Worm (Caenorhabditis elegans) whole organism, L4 larva: ENCODE results near the gene C43H6.4.

Experiments
- F37D6.2 ChIP-seq: sonication (generic microtip); optimal IDR thresholded peaks from 2 replicates; lab custom pipeline; 2016; ENCODE audit warnings: mild to moderate bottlenecking, missing genetic modification characterization, missing compliant biosample characterization
- F49E8.2 ChIP-seq: sonication (generic microtip); optimal IDR thresholded peaks from 2 replicates; lab custom pipeline; 2016; ENCODE audit warnings: missing compliant biosample characterization, mild to moderate bottlenecking, missing genetic modification characterization, borderline replicate concordance
- R02D3.7 ChIP-seq: fragments of 150-350 bp; sonication (generic microtip); optimal IDR thresholded peaks from 3 replicates; lab custom pipeline; 2014; ENCODE audit warnings: missing biosample characterization, missing genetic modification characterization
- ZK337.2 ChIP-seq: fragments of 200-800 bp; sonication (Bioruptor generic); IDR thresholded peaks from 2 replicates; pipeline ENCODE4 v1.3.6; 2022; ENCODE audit warnings: missing genetic modification reagents, missing genetic modification characterization, missing compliant biosample characterization
- aha-1 ChIP-seq: fragments of 150-350 bp; peaks from one replicate; lab custom pipeline; 2014; ENCODE audit warnings: missing biosample characterization, missing genetic modification characterization
- aly-2 ChIP-seq: sonication (generic microtip); optimal IDR thresholded peaks from 2 replicates; lab custom pipeline; 2018; ENCODE audit warnings: missing biosample characterization, missing genetic modification characterization
- ceh-32 ChIP-seq: sonication (generic microtip); optimal IDR thresholded peaks from 2 replicates; lab custom pipeline; 2016; ENCODE audit warnings: mild to moderate bottlenecking, missing genetic modification characterization, missing compliant biosample characterization; ENCODE audit not compliant: poor library complexity
- ceh-62 ChIP-seq: sonication (generic microtip); optimal IDR thresholded peaks from 2 replicates; lab custom pipeline; 2017; ENCODE audit warnings: missing biosample characterization, missing genetic modification characterization
- ces-1 ChIP-seq: fragments of 150-350 bp; sonication (generic microtip); optimal IDR thresholded peaks from 4 replicates; lab custom pipeline; 2014; ENCODE audit warnings: missing biosample characterization, missing genetic modification reagents, missing genetic modification characterization
- cey-2 ChIP-seq: sonication (generic microtip); optimal IDR thresholded peaks from 3 replicates; lab custom pipeline; 2017; ENCODE audit warnings: missing genetic modification characterization, mild to moderate bottlenecking, missing compliant biosample characterization, antibody characterized with exemption, borderline replicate concordance; ENCODE audit not compliant: insufficient read depth
- daf-16 ChIP-seq, 3 experiments: sonication (generic microtip); optimal IDR thresholded peaks; 2 replicates each; lab custom pipeline; 2016 to 2017; ENCODE audit warnings: missing genetic modification characterization in 3 of 3, missing genetic modification reagents in 3 of 3, mild to moderate bottlenecking in 2 of 3, missing compliant biosample characterization in 2 of 3, missing biosample characterization in 1 of 3, moderate library complexity in 1 of 3
- daf-19 ChIP-seq: fragments of 200-800 bp; sonication (Bioruptor generic); conservative IDR thresholded peaks from 2 replicates; pipeline ENCODE4 v1.3.6; 2022; ENCODE audit warnings: missing genetic modification characterization, missing compliant biosample characterization
- dmd-6 ChIP-seq: fragments of 200-800 bp; sonication (Bioruptor generic); IDR thresholded peaks from 2 replicates; pipeline ENCODE4 v1.3.6; 2022; ENCODE audit warnings: missing genetic modification reagents, missing genetic modification characterization, missing compliant biosample characterization
- dmd-8 ChIP-seq: fragments of 200-800 bp; sonication (Bioruptor generic); IDR thresholded peaks from 2 replicates; pipeline ENCODE4 v1.3.6; 2022; ENCODE audit warnings: missing genetic modification characterization, missing compliant biosample characterization
- hlh-11 ChIP-seq: fragments of 200-800 bp; sonication (Bioruptor generic); optimal IDR thresholded peaks from 2 replicates; lab custom pipeline; 2018; ENCODE audit warnings: mild to moderate bottlenecking, missing genetic modification characterization, missing compliant biosample characterization
- hlh-30 ChIP-seq: sonication (generic microtip); optimal IDR thresholded peaks from 2 replicates; lab custom pipeline; 2017; ENCODE audit warnings: antibody characterized with exemption, mild to moderate bottlenecking, missing genetic modification characterization, missing compliant biosample characterization; ENCODE audit not compliant: insufficient read depth
- hmg-1.1 ChIP-seq: fragments of 200-800 bp; sonication (Bioruptor generic); IDR thresholded peaks from 2 replicates; pipeline ENCODE4 v1.3.6; 2022; ENCODE audit warnings: missing genetic modification reagents, missing genetic modification characterization, missing compliant biosample characterization
- mdl-1 ChIP-seq, 2 experiments: fragments of 150-350 bp in 1 of 2; sonication (generic microtip) in 1 of 2; optimal IDR thresholded peaks; 2 replicates each; lab custom pipeline; 2014 to 2017; ENCODE audit warnings: missing biosample characterization in 2 of 2, missing genetic modification characterization in 2 of 2
- mxl-2 ChIP-seq: fragments of 200-800 bp; sonication (Bioruptor generic); conservative IDR thresholded peaks from 2 replicates; pipeline ENCODE4 v1.3.6; 2022; ENCODE audit warnings: missing genetic modification reagents, missing genetic modification characterization, missing compliant biosample characterization
- nhr-28 ChIP-seq: fragments of 150-350 bp; optimal IDR thresholded peaks from 2 replicates; lab custom pipeline; 2014; ENCODE audit warnings: missing biosample characterization, missing genetic modification characterization
- nhr-41 ChIP-seq: fragments of 200-800 bp; sonication (Bioruptor generic); IDR thresholded peaks from 2 replicates; pipeline ENCODE4 v1.3.6; 2022; ENCODE audit warnings: missing genetic modification reagents, missing genetic modification characterization, missing compliant biosample characterization
- nhr-48 ChIP-seq: sonication (generic microtip); optimal IDR thresholded peaks from 2 replicates; lab custom pipeline; 2016; ENCODE audit warnings: mild to moderate bottlenecking, missing genetic modification characterization, missing compliant biosample characterization
- nhr-6 ChIP-seq: fragments of 150-350 bp; optimal IDR thresholded peaks from 2 replicates; lab custom pipeline; 2014; ENCODE audit warnings: missing biosample characterization, missing genetic modification characterization
- nhr-77 ChIP-seq: fragments of 150-350 bp; optimal IDR thresholded peaks from 2 replicates; lab custom pipeline; 2014; ENCODE audit warnings: missing biosample characterization, missing genetic modification characterization
- pha-4 ChIP-seq, 2 experiments: fragments of 150-350 bp in 1 of 2; fragments of 200-800 bp in 1 of 2; sonication (Bioruptor generic) in 1 of 2; IDR thresholded peaks in 1 of 2; optimal IDR thresholded peaks in 1 of 2; 2 replicates each; pipeline versions ENCODE4 v1.3.6 to Lab custom; 2014 to 2022; ENCODE audit warnings: missing genetic modification characterization in 2 of 2, missing genetic modification reagents in 2 of 2, missing biosample characterization in 1 of 2, missing compliant biosample characterization in 1 of 2
- php-3 ChIP-seq: fragments of 200-800 bp; sonication (Bioruptor generic); IDR thresholded peaks from 2 replicates; pipeline ENCODE4 v1.3.6; 2022; ENCODE audit warnings: missing genetic modification reagents, missing genetic modification characterization, missing compliant biosample characterization
- pqm-1 ChIP-seq: sonication (generic microtip); optimal IDR thresholded peaks from 2 replicates; lab custom pipeline; 2017; ENCODE audit warnings: missing biosample characterization, missing genetic modification characterization
- sdz-12 ChIP-seq: fragments of 200-800 bp; sonication (Bioruptor generic); optimal IDR thresholded peaks from 2 replicates; lab custom pipeline; 2018; ENCODE audit warnings: mild to moderate bottlenecking, missing genetic modification characterization, missing compliant biosample characterization
- set-16 ChIP-seq: fragments of 200-800 bp; sonication (Bioruptor generic); IDR thresholded peaks from 2 replicates; pipeline ENCODE4 v1.3.6; 2022; ENCODE audit warnings: missing genetic modification reagents, missing genetic modification characterization, missing compliant biosample characterization
- snpc-1.2 ChIP-seq: fragments of 200-800 bp; sonication (Bioruptor generic); IDR thresholded peaks from 2 replicates; pipeline ENCODE4 v1.3.6; 2022; ENCODE audit warnings: missing genetic modification reagents, missing genetic modification characterization, missing compliant biosample characterization
- spr-1 ChIP-seq: sonication (generic microtip); optimal IDR thresholded peaks from 2 replicates; lab custom pipeline; 2016; ENCODE audit warnings: mild to moderate bottlenecking, missing genetic modification characterization, missing compliant biosample characterization
- unc-39 ChIP-seq: sonication (generic microtip); optimal IDR thresholded peaks from 2 replicates; lab custom pipeline; 2017; ENCODE audit warnings: missing biosample characterization, missing genetic modification characterization
- unc-62 ChIP-seq, 3 experiments: fragments of 150-350 bp in 1 of 3; sonication (generic microtip); optimal IDR thresholded peaks in 2 of 3; peaks in 1 of 3; 1 replicate in 1 of 3; 2 replicates in 2 of 3; lab custom pipeline; 2014 to 2017; ENCODE audit warnings: missing biosample characterization in 3 of 3, missing genetic modification characterization in 3 of 3, missing genetic modification reagents in 3 of 3, missing genotype in 1 of 3
- vab-7 ChIP-seq: fragments of 200-800 bp; sonication (Bioruptor generic); IDR thresholded peaks from 2 replicates; pipeline ENCODE4 v1.3.6; 2022; ENCODE audit warnings: missing genetic modification reagents, missing genetic modification characterization, missing compliant biosample characterization
- zfp-2 ChIP-seq: sonication (generic microtip); optimal IDR thresholded peaks from 2 replicates; lab custom pipeline; 2016; ENCODE audit warnings: mild to moderate bottlenecking, missing genetic modification characterization, missing compliant biosample characterization
- zfp-3 ChIP-seq: fragments of 200-800 bp; sonication (Bioruptor generic); conservative IDR thresholded peaks from 2 replicates; pipeline ENCODE4 v1.3.6; 2022; ENCODE audit warnings: missing genetic modification reagents, missing genetic modification characterization, missing compliant biosample characterization
- zip-11 ChIP-seq: fragments of 200-800 bp; sonication (Bioruptor generic); IDR thresholded peaks from 2 replicates; pipeline ENCODE4 v1.3.6; 2022; ENCODE audit warnings: missing genetic modification characterization, missing compliant biosample characterization

Gene C43H6.4

DNA sequence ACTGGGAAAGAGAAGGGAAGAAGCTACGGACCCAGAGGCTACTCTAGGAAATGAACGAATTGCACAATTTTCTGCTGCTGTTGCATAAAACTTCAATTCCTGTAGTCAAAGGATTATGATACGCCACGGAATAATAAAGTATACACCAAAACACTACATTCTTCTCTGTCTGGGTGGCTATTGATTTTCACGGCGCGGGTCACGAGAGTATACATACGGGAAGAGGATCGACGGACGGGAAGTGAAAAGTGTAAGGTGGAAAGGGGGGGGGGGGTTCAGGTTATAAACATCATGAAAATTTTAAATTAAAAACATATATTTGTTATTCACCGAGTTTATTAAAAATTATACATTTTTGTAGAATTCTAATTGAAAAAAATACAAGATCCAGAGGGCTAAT, 35.5 kb downstream of the C43H6.4 start:
- no peak for TF ChIP-seq dmd-6
- TF ChIP-seq ces-1 (GFP tag; lab: Kevin White, UChicago), result no peak
- TF ChIP-seq pha-4 (GFP tag; IDR thresholded peaks at IDR 0.05; lab: Robert Waterston, UW), result no peak
- no peak for TF ChIP-seq pha-4 (tag; optimal IDR thresholded peaks at IDR 0.05; lab: Kevin White, UChicago)
- no peak for TF ChIP-seq cey-2 (tag; lab: Kevin White, UChicago)
- TF ChIP-seq hlh-30 (tag; lab: Kevin White, UChicago), result peak; percentile 41
- TF ChIP-seq, all 104 proteins: peak for 1

- TF ChIP-seq snpc-1.2 (no peak), set-16 (GFP tag; lab: Robert Waterston, UW) (no peak), daf-16 (GFP tag; optimal IDR thresholded peaks at IDR 0.05; lab: Kevin White, UChicago) (no peak), daf-16 (tag; optimal IDR thresholded peaks at IDR 0.05; lab: Kevin White, UChicago) (peak; percentile 96), nhr-77 (peak; percentile 46), mdl-1 (tag; optimal IDR thresholded peaks at IDR 0.05; lab: Kevin White, UChicago) (no peak), ceh-62 (no peak), zfp-3 (GFP tag; lab: Robert Waterston, UW) (no peak), spr-1 (tag; lab: Kevin White, UChicago) (no peak), pqm-1 (peak; percentile 67), zip-11 (no peak), daf-19 (GFP tag; lab: Robert Waterston, UW) (no peak), unc-62 (GFP tag; optimal IDR thresholded peaks at IDR 0.05 in 1 of 2; lab: Kevin White, UChicago) (no peak), unc-62 (tag; optimal IDR thresholded peaks at IDR 0.05; lab: Kevin White, UChicago) (no peak), nhr-28 (tag; lab: Kevin White, UChicago) (peak; percentile 64), sdz-12 (GFP tag; lab: Kevin White, UChicago) (no peak), dmd-6 (peak; percentile 59), R02D3.7 (tag; lab: Kevin White, UChicago) (no peak), dmd-8 (GFP tag; lab: Robert Waterston, UW) (no peak), vab-7 (no peak), nhr-41 (GFP tag; lab: Robert Waterston, UW) (no peak), nhr-48 (tag; lab: Kevin White, UChicago) (no peak), hlh-11 (peak; percentile 74), aly-2 (tag; lab: Kevin White, UChicago) (no peak), nhr-6 (tag; lab: Kevin White, UChicago) (peak; percentile 4)
Observed at ce11 chrX:2439728-2440127, 35.9 kb downstream of the C43H6.4 start.

- TF ChIP-seq ceh-32 (no peak), aha-1 (peak; percentile 88), ZK337.2 (GFP tag; lab: Robert Waterston, UW) (no peak)
- TF ChIP-seq, all 104 proteins: peak for 1
Observed at ce11 chrX:2441163-2441562, 37.3 kb downstream of the C43H6.4 start.

DNA sequence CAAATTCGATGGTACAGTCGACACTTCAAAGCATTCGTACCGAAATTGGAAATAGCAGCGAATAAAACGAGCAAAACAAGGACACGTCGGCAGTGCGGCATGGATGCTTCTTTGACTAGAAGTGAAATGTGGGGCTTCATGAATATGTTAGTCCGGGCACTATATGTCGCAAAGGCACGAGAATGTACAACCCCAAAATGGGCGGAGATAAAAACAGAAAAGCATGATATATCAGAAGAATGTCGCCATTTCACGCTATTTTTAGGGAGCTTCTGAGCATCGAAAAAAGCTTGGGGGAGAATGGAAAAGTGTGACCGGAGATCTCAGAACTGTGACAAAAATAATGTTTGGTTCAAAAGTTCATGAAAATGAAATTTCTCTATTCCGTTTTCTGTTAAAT, 39.5 kb downstream of the C43H6.4 start, which contains the start of gene T07D1.3:
Gene T07D1.3, minus strand, starts transcription at position 101 of the 400 bp plus-strand sequence.
- TF ChIP-seq hmg-1.1 (GFP tag; lab: Robert Waterston, UW) (no peak), nhr-6 (tag; lab: Kevin White, UChicago) (no peak), dmd-6 (no peak), mxl-2 (GFP tag; lab: Robert Waterston, UW) (no peak), zfp-2 (no peak), unc-39 (tag; lab: Kevin White, UChicago) (no peak), php-3 (GFP tag; lab: Robert Waterston, UW) (no peak), F49E8.2 (no peak), F37D6.2 (tag; lab: Kevin White, UChicago) (no peak), spr-1 (tag; lab: Kevin White, UChicago) (no peak), ceh-62 (no peak)
